Fruit fly (Drosophila melanogaster): ENCODE measurements around the gene CG7715.

- TF ChIP-seq EcR (GFP tag; optimal IDR thresholded peaks at IDR 0.05) (no peak), pan (optimal IDR thresholded peaks at IDR 0.05) (no peak), psq (optimal IDR thresholded peaks at IDR 0.05) (no peak), CG8478 (optimal IDR thresholded peaks at IDR 0.05) (no peak)
Measured at dm6 chr3R:18739978-18740954, 12.0 kb upstream of the CG7715 start.

All from whole organism.